Fruit fly (Drosophila melanogaster): ENCODE data around the gene RPA2.

Gene RPA2

DNA sequence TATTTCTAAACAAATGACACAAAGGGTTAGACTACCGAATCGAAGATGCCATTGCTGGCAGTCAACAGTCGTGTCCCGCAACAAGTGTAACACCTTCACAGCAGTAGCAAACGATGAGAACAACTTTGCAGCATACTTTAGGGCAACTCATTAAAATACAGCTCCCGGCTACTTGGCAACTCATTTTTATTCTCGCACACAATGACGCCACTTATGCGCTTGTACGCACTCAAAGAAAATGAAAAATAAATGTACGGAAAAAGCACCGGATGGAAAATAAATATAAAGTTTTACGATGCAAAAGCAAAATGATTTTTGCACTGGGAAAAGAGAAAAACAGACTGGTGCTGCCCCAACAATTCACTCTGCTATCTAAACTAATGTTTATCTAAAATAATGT, 34.8 kb downstream of the RPA2 start:
- peak; percentile 47 for TF ChIP-seq CG17801 (GFP tag; optimal IDR thresholded peaks at IDR 0.05; ENCODE audit: partially characterized antibody)

DNA sequence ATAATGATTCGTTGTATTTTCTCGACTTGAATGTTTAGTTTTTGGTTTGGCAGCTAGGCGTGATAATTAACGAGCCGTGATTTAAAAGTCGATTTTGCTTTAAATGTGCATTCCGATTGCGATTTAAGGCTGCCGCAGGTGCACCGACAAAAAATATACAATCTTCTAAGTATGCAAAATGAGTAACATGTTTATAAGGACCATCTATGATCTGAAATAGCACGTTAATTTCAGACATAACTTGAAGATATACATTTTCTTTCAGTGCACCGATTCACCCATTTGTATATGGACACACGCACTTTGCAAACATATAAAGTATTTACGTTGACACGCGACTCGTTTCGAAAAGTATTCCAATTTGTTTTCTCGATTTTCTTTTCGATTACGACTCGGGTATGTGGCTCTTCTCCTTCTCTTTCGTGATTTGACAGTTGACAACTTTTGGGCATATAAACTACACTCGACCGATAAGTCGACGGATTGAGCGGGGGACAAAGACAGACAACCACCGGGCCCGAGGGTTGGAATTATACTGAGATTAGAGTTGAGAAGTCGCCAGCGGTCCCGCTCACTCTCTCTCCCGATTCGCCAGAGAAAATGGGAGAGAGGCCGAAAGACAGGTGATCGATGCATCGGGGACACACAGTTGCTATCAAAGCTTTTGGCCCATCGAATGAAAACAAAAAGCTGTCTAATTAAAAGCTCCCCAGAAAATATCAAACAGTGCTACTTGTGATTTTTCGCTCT, 35.9 kb downstream of the RPA2 start:
- no peak for TF ChIP-seq CG17801 (GFP tag; optimal IDR thresholded peaks at IDR 0.05; ENCODE audit: partially characterized antibody)

DNA sequence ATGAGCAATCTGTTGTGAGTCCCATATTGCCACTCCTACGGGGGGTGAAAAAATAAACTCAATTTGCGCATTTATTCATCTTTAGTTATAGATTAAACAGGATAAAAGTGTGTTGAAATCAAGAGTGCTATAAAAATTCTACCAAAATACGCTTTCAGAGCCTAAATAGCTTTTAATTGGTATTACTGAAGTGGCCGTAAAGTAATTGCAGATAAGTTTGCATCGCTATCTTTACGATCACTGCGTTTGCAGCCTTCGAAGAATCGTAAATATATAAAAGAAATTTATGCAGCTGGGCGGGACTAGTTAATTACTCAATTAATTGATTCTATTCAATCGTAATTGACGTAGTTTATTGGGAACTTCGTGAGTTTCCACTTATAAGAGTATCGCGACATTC, 38.7 kb downstream of the RPA2 start:
- no peak for TF ChIP-seq CG17801 (GFP tag; optimal IDR thresholded peaks at IDR 0.05; ENCODE audit: partially characterized antibody)

DNA sequence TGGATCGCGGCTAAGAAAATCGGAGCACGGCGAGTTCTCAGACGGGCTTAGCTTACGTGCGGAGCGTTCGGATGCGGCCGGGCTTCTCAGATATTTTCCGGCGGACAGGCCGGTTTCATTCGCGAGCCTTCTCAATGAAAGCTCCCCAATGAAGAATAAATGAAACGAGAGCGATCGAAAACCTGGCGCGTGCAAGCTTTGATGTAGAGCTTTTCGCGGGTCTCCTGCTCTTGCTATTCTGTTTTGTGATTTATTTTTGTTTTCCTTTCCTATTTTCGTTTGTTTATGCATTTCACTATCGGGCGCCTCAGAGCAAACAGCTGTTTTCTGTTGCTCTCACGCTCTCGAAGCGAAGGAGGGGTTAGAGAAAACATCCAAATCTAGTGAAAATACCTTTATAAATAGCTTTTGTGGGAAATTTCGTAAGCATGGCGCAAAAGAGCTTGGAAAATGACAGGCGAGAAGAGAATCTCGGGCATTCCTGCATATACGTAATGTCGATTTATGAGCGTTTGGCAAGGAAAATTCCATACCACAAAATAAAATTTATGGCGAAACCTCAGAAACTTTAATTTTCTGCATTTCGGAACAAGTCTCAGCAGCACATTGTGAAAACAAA, 39.9 kb downstream of the RPA2 start:
- no peak for TF ChIP-seq CG17801 (GFP tag; optimal IDR thresholded peaks at IDR 0.05; ENCODE audit: partially characterized antibody)

DNA sequence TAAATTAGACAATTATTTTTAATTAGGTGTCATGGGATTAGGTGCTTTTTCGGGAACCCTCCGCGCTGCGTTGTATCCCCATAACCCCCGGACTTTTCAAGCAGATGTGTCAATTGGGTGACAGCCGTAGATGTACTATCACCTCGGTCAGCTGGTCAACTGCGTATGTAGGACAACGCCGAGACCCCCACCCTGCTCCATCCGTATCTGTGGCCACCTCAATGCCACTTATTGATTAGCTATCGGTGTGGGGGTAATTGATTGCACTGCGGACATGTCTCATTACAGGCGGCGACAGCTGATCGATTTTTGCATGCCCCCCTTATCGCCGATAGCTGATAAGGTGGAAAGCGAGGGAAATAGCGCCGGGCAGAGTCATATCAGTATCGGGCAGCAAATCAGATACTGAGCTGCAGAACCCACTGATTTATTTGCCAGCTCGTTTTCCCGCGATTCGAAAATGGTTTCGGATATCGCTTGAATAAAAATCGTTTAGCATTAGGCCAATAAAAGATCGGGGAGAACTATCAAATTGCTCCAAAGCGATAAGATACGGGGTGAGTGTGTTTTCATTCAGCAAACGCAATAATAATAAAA, 42.2 kb downstream of the RPA2 start:
- TF ChIP-seq CG17801 (GFP tag; optimal IDR thresholded peaks at IDR 0.05; ENCODE audit: partially characterized antibody) = no peak

DNA sequence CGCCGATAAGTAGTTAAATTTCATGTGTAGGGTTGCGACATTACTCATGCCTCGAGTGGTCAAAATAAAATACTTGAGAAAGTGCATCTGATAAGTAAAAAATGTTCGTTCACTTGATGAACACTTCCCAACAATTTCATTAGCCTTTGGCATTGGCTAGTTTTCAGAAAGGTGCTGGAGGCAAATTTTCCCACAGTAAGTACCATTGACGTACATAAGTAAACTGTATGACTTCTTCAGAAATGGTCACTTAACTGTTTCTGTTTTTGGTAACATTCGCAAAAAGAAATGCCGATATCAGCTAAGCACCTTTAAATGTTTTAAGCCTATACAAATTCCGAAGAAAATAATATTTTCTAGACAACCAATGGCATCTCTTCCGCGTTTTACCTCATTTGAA, 42.9 kb downstream of the RPA2 start:
- TF ChIP-seq CG17801 (GFP tag; optimal IDR thresholded peaks at IDR 0.05; ENCODE audit: partially characterized antibody) = no peak

DNA sequence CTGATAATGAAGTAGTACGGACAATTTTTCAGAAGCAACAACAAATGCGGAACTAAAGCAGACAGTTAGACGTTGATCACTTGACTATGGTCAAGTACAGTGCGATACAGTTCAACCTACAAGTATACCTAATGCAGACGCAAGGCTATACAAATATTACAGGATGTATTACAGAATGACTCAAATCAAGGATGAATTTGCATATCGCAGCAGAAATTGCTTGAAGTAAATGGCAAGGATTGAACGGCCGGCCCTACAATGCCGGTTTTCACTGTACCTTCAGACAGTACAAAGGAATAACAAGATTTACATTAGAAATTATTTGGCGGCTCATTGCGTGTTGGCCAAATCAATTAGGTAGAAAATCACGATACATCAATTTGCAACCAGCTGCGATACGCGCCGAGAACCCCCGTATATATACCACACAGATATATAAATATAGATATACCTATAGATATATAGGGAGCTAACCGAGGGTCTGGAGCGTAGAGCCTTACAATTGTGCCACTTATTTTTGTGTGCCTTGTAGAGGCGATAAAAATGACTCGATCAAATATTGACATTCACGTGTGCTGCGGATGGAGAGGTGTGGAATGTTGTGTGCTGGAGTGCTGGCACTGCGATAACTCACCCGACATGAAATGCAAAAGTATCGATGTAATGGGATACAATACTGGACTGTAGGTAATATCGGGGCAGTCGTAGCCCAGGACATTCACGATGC, 44.4 kb downstream of the RPA2 start:
- TF ChIP-seq CG17801 (GFP tag; optimal IDR thresholded peaks at IDR 0.05; ENCODE audit: partially characterized antibody) = no peak

DNA sequence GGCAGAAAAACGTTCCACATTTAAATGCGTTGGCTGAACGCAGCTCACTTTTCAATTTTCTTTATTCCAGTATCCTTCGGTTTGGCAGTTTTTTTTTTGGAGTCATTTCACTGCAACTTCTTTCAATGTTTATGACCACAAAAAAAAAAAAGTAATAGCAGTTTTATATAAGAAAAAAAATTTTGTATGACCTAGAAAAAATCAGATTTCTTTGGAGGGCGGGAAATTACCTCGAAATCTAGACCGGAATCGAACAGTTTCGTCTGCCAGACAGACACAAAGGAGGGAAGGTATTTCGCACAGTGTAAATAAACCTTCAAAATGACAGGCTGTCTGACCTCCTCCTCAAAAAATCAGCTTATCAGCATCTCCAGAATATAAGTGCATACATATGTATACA, 45.5 kb downstream of the RPA2 start:
- no peak for TF ChIP-seq CG17801 (GFP tag; optimal IDR thresholded peaks at IDR 0.05; ENCODE audit: partially characterized antibody)

DNA sequence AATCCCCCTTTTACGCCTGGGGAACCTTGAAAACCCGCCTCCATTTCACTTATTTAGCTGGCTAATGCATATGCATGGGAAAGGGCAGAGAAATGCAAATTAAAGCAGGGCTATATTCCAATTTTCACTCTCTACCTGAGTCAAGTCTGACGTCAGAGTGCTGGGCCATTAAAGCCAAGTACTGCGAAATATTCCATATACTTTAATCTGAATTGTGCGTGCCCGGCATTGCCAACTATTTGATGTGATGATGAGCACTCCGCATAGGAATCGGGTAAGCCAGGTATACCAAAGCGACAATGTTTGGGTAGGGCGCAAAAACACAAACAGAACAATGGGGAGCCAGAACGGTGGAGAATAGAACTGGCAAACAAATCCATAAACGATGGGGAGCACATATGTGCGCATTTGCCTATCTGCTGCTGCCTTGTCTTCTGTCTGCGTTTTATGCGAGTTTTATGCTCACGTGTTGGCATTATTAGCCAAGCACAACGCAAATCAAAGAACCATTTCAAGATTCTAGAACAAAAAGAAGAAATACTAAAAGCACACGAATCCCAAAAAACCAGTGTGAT, 46.3 kb downstream of the RPA2 start:
- TF ChIP-seq CG17801 (GFP tag; optimal IDR thresholded peaks at IDR 0.05; ENCODE audit: partially characterized antibody) = no peak

DNA sequence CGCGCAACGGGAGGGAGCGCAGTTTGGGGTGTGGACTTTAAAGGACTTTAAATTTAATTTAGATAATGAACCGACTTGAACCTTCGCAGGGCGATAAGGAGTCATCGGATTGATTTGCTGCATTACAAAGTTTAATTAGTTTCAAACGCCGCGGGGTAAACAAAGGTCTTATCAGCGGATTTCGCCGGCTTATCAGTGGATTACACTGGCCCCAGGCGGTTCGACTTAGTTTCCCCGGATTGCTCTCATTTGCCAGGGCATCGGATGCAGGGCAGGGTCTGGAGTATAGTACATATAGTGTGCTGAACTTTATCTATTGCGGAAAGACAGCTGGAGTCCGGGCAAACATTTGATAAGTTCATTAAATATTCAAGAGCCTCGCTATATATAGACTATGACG, 47.5 kb downstream of the RPA2 start:
- TF ChIP-seq CG17801 (GFP tag; optimal IDR thresholded peaks at IDR 0.05; ENCODE audit: partially characterized antibody) = no peak

DNA sequence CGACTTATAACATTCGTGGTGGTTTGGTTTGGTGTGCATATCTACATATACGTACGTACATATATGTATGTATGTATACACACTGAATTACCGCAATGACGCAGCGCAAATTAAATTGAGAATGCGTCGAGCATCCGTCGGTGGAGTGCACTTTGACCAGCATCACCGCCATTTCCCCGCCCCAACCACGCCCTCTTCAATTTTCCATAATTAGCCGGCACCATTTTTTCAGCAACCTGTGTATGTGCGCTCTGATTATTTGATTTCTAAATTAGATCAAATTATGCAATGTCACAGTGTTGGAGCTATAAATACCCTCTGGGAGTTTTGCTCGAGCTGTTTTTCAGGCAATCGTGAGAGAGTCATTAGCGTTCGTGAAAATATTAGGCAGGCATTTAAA, 47.9 kb downstream of the RPA2 start:
- TF ChIP-seq CG17801 (GFP tag; optimal IDR thresholded peaks at IDR 0.05; ENCODE audit: partially characterized antibody) = no peak

Measured in ovary, adult (tissue).